Fruit fly (Drosophila melanogaster) whole organism, embryonic: Measurements from ENCODE around the gene Zif.
A peak's percentile ranks its signal among the peaks of the same experiment; 100 is the strongest.

ENCODE experiments used
- B-H1 ChIP-seq: fragments of 200-800 bp; sonication (Bioruptor generic); IDR thresholded peaks from 3 replicates; pipeline ENCODE4 v1.3.6; 2022; ENCODE audit warnings: missing biosample characterization, missing genetic modification characterization
- CG10565 ChIP-seq: fragments of 200-800 bp; sonication (Bioruptor generic); optimal IDR thresholded peaks from 3 replicates; lab custom pipeline; 2016; ENCODE audit warnings: missing biosample characterization, mild to moderate bottlenecking, missing genetic modification characterization
- CG12071 ChIP-seq: fragments of 200-800 bp; sonication (Bioruptor generic); optimal IDR thresholded peaks from 3 replicates; lab custom pipeline; 2018; ENCODE audit warnings: missing biosample characterization, mild to moderate bottlenecking, missing genetic modification characterization
- CG12219 ChIP-seq: fragments of 200-800 bp; sonication (Bioruptor generic); optimal IDR thresholded peaks from 3 replicates; lab custom pipeline; 2018; ENCODE audit warnings: missing biosample characterization, mild to moderate bottlenecking, missing genetic modification characterization
- CG1233 ChIP-seq: fragments of 200-800 bp; sonication (Bioruptor generic); optimal IDR thresholded peaks from 4 replicates; lab custom pipeline; 2018; ENCODE audit warnings: missing biosample characterization, mild to moderate bottlenecking, missing genetic modification characterization
- CG12744 ChIP-seq: fragments of 200-800 bp; sonication (Bioruptor generic); optimal IDR thresholded peaks from 2 replicates; lab custom pipeline; 2016; ENCODE audit warnings: missing biosample characterization, missing genetic modification characterization
- CG13287 ChIP-seq: fragments of 200-800 bp; sonication (Bioruptor generic); IDR thresholded peaks from 2 replicates; pipeline ENCODE4 v1.3.6; 2022; ENCODE audit warnings: missing biosample characterization, missing genetic modification characterization; ENCODE audit not compliant: partially characterized antibody
- CG14014 ChIP-seq: fragments of 200-800 bp; sonication (Bioruptor generic); IDR thresholded peaks from 2 replicates; pipeline ENCODE4 v1.3.6; 2022; ENCODE audit warnings: missing biosample characterization, missing genetic modification characterization
- CG16779 ChIP-seq: fragments of 200-800 bp; sonication (Bioruptor generic); IDR thresholded peaks from 2 replicates; pipeline ENCODE4 v1.3.6; 2022; ENCODE audit warnings: missing biosample characterization, missing genetic modification characterization
- CG3847 ChIP-seq: fragments of 200-800 bp; sonication (Bioruptor generic); IDR thresholded peaks from 2 replicates; pipeline ENCODE4 v1.3.6; 2022; ENCODE audit warnings: missing biosample characterization, missing genetic modification characterization
- CG42726 ChIP-seq: fragments of 200-800 bp; sonication (Bioruptor generic); IDR thresholded peaks from 2 replicates; pipeline ENCODE4 v1.3.6; 2022; ENCODE audit warnings: missing biosample characterization, missing genetic modification characterization; ENCODE audit not compliant: partially characterized antibody
- CG4328 ChIP-seq: fragments of 200-800 bp; sonication (Bioruptor generic); optimal IDR thresholded peaks from 3 replicates; lab custom pipeline; 2017; ENCODE audit warnings: missing biosample characterization, missing genetic modification reagents, missing genetic modification characterization
- CG5180 ChIP-seq: fragments of 200-800 bp; sonication (Bioruptor generic); optimal IDR thresholded peaks from 3 replicates; lab custom pipeline; 2017; ENCODE audit warnings: missing biosample characterization, missing genetic modification characterization, mild to moderate bottlenecking, moderate library complexity, missing genetic modification reagents
- CG5245 ChIP-seq: fragments of 200-800 bp; sonication (Bioruptor generic); optimal IDR thresholded peaks from 3 replicates; lab custom pipeline; 2016; ENCODE audit warnings: missing biosample characterization, missing genetic modification characterization
- CG5953 ChIP-seq: fragments of 200-800 bp; sonication (Bioruptor generic); IDR thresholded peaks from 2 replicates; pipeline ENCODE4 v1.3.6; 2022; ENCODE audit warnings: missing biosample characterization, missing genetic modification characterization
- CG6854 ChIP-seq: fragments of 200-800 bp; sonication (Bioruptor generic); optimal IDR thresholded peaks from 3 replicates; lab custom pipeline; 2017; ENCODE audit warnings: missing biosample characterization, mild to moderate bottlenecking, missing genetic modification characterization
- CG7372 ChIP-seq: fragments of 200-800 bp; sonication (Bioruptor generic); IDR thresholded peaks from 2 replicates; pipeline ENCODE4 v1.3.6; 2022; ENCODE audit warnings: missing biosample characterization, missing genetic modification characterization
- CG8388 ChIP-seq: fragments of 200-800 bp; sonication (Bioruptor generic); optimal IDR thresholded peaks from 2 replicates; lab custom pipeline; 2019; ENCODE audit warnings: missing biosample characterization, mild to moderate bottlenecking, missing genetic modification characterization, moderate library complexity
- CG8765 ChIP-seq: fragments of 200-800 bp; sonication (Bioruptor generic); IDR thresholded peaks from 2 replicates; pipeline ENCODE4 v1.3.6; 2022; ENCODE audit warnings: missing biosample characterization, missing genetic modification characterization
- CG9437 ChIP-seq: fragments of 200-800 bp; sonication (Bioruptor generic); optimal IDR thresholded peaks from 2 replicates; lab custom pipeline; 2018; ENCODE audit warnings: missing biosample characterization, mild to moderate bottlenecking, missing genetic modification characterization
- CG9727 ChIP-seq: fragments of 200-800 bp; sonication (Bioruptor generic); optimal IDR thresholded peaks from 3 replicates; lab custom pipeline; 2017; ENCODE audit warnings: missing biosample characterization, mild to moderate bottlenecking, missing genetic modification characterization
- D19B ChIP-seq: fragments of 200-800 bp; sonication (Bioruptor generic); optimal IDR thresholded peaks from 2 replicates; lab custom pipeline; 2017; ENCODE audit warnings: missing biosample characterization, mild to moderate bottlenecking, missing genetic modification characterization
- Doc2 ChIP-seq: fragments of 200-800 bp; sonication (Bioruptor generic); IDR thresholded peaks from 2 replicates; pipeline ENCODE4 v1.3.6; 2022; ENCODE audit warnings: missing biosample characterization, missing genetic modification characterization
- H15 ChIP-seq: fragments of 200-800 bp; sonication (Bioruptor generic); IDR thresholded peaks from 3 replicates; pipeline ENCODE4 v1.3.6; 2022; ENCODE audit warnings: missing biosample characterization, missing genetic modification characterization
- Lim3 ChIP-seq: fragments of 200-800 bp; sonication (Bioruptor generic); IDR thresholded peaks from 2 replicates; pipeline ENCODE4 v1.3.6; 2022; ENCODE audit warnings: missing biosample characterization, missing genetic modification characterization
- NK7.1 ChIP-seq: fragments of 200-800 bp; sonication (Bioruptor generic); optimal IDR thresholded peaks from 3 replicates; lab custom pipeline; 2016; ENCODE audit warnings: missing biosample characterization, missing genetic modification characterization
- Neu2 ChIP-seq: fragments of 200-800 bp; sonication (Bioruptor generic); optimal IDR thresholded peaks from 3 replicates; lab custom pipeline; 2016; ENCODE audit warnings: missing biosample characterization, missing genetic modification characterization, borderline replicate concordance
- Side ChIP-seq: fragments of 200-800 bp; sonication (Bioruptor generic); optimal IDR thresholded peaks from 2 replicates; lab custom pipeline; 2016; ENCODE audit warnings: missing biosample characterization, missing genetic modification characterization
- Sin3A ChIP-seq: fragments of >200 bp; optimal IDR thresholded peaks from 2 replicates; lab custom pipeline; 2018
- Taf1 ChIP-seq: fragments of 200-800 bp; sonication (Bioruptor generic); IDR thresholded peaks from 2 replicates; pipeline ENCODE4 v1.3.6; 2022; ENCODE audit warnings: missing biosample characterization, missing genetic modification characterization
- Xrp1 ChIP-seq: fragments of 200-800 bp; sonication (Bioruptor generic); IDR thresholded peaks from 2 replicates; pipeline ENCODE4 v1.3.6; 2022; ENCODE audit warnings: missing biosample characterization, missing genetic modification characterization
- ci ChIP-seq: fragments of 200-800 bp; sonication (Bioruptor generic); IDR thresholded peaks from 3 replicates; pipeline ENCODE4 v1.3.6; 2022; ENCODE audit warnings: missing biosample characterization, missing genetic modification characterization
- dm ChIP-seq: fragments of 200-800 bp; sonication (Bioruptor generic); optimal IDR thresholded peaks from 3 replicates; lab custom pipeline; 2016; ENCODE audit warnings: missing biosample characterization, missing genetic modification characterization
- ftz-f1 ChIP-seq: fragments of 200-800 bp; sonication (Bioruptor generic); optimal IDR thresholded peaks from 2 replicates; lab custom pipeline; 2016; ENCODE audit warnings: missing biosample characterization, missing genetic modification characterization
- gem ChIP-seq: fragments of 200-800 bp; sonication (Bioruptor generic); optimal IDR thresholded peaks from 2 replicates; lab custom pipeline; 2019; ENCODE audit warnings: missing biosample characterization, mild to moderate bottlenecking, missing genetic modification characterization, moderate library complexity
- hb ChIP-seq: fragments of 200-800 bp; sonication (Bioruptor generic); IDR thresholded peaks from 3 replicates; pipeline ENCODE4 v1.3.6; 2022; ENCODE audit warnings: missing biosample characterization, missing genetic modification characterization; ENCODE audit not compliant: partially characterized antibody
- knrl ChIP-seq: fragments of 200-800 bp; sonication (Bioruptor generic); IDR thresholded peaks from 3 replicates; pipeline ENCODE4 v1.3.6; 2022; ENCODE audit warnings: missing biosample characterization, missing genetic modification characterization; ENCODE audit not compliant: partially characterized antibody
- mirr ChIP-seq: fragments of 200-800 bp; sonication (Bioruptor generic); optimal IDR thresholded peaks from 3 replicates; lab custom pipeline; 2018; ENCODE audit warnings: missing biosample characterization, mild to moderate bottlenecking, missing genetic modification characterization
- repo ChIP-seq: fragments of 200-800 bp; sonication (Bioruptor generic); optimal IDR thresholded peaks from 2 replicates; lab custom pipeline; 2016; ENCODE audit warnings: missing biosample characterization, missing genetic modification characterization
- seq ChIP-seq: fragments of 200-800 bp; sonication (Bioruptor generic); IDR thresholded peaks from 2 replicates; pipeline ENCODE4 v1.3.6; 2022; ENCODE audit warnings: missing biosample characterization, missing genetic modification characterization
- sim ChIP-seq: fragments of 200-800 bp; sonication (Bioruptor generic); IDR thresholded peaks from 2 replicates; pipeline ENCODE4 v1.3.6; 2022; ENCODE audit warnings: missing biosample characterization, missing genetic modification characterization
- so ChIP-seq: fragments of 200-800 bp; sonication (Bioruptor generic); IDR thresholded peaks from 3 replicates; pipeline ENCODE4 v1.3.6; 2022; ENCODE audit warnings: missing biosample characterization, missing genetic modification characterization
- stc ChIP-seq: fragments of 200-800 bp; sonication (Bioruptor generic); IDR thresholded peaks from 2 replicates; pipeline ENCODE4 v1.3.6; 2022; ENCODE audit warnings: missing biosample characterization, missing genetic modification characterization
- sug ChIP-seq: fragments of 200-800 bp; optimal IDR thresholded peaks from 2 replicates; lab custom pipeline; 2019; ENCODE audit warnings: missing biosample characterization, mild to moderate bottlenecking, missing genetic modification characterization, moderate library complexity
- tin ChIP-seq: fragments of 200-800 bp; sonication (Bioruptor generic); optimal IDR thresholded peaks from 3 replicates; lab custom pipeline; 2016; ENCODE audit warnings: missing biosample characterization, missing genetic modification characterization
- tna ChIP-seq: fragments of 200-800 bp; sonication (Bioruptor generic); IDR thresholded peaks from 2 replicates; pipeline ENCODE4 v1.3.6; 2022; ENCODE audit warnings: missing biosample characterization, missing genetic modification characterization; ENCODE audit not compliant: partially characterized antibody
- trh ChIP-seq: fragments of 200-800 bp; sonication (Bioruptor generic); optimal IDR thresholded peaks from 2 replicates; lab custom pipeline; 2016; ENCODE audit warnings: missing biosample characterization, missing genetic modification characterization
- tup ChIP-seq: fragments of 200-800 bp; sonication (Bioruptor generic); optimal IDR thresholded peaks from 2 replicates; lab custom pipeline; 2016; ENCODE audit warnings: missing biosample characterization, mild to moderate bottlenecking, missing genetic modification characterization, moderate library complexity
- wor ChIP-seq: fragments of 200-800 bp; sonication (Bioruptor generic); IDR thresholded peaks from 2 replicates; pipeline ENCODE4 v1.3.6; 2022; ENCODE audit warnings: missing biosample characterization, missing genetic modification characterization
- zf30C ChIP-seq: fragments of 200-800 bp; sonication (Bioruptor generic); optimal IDR thresholded peaks from 3 replicates; lab custom pipeline; 2018; ENCODE audit warnings: missing biosample characterization, mild to moderate bottlenecking, missing genetic modification characterization

Gene Zif

dm6 chr3R:6427619-6428378 is 29.1 kb upstream of the Zif start (continued):
- TF ChIP-seq CG8388 (GFP tag; lab: Kevin White, UChicago) (peak; percentile 70), D19B (no peak), sim (GFP tag; lab: Robert Waterston, UW) (peak; percentile 53; the same call in 1 of the 2 replicates), CG7372 (peak; percentile 39), gem (tag; lab: Kevin White, UChicago) (peak; percentile 82), CG6854 (GFP tag; lab: Kevin White, UChicago) (no peak), wor (GFP tag; lab: Robert Waterston, UW) (peak; percentile 34; the same call in 1 of the 2 replicates), trh (GFP tag; lab: Kevin White, UChicago) (peak; percentile 32), CG10565 (GFP tag; lab: Kevin White, UChicago) (no peak), zf30C (peak; percentile 8), tup (GFP tag; lab: Kevin White, UChicago) (no peak), knrl (GFP tag; lab: Robert Waterston, UW) (no peak), CG5180 (peak; percentile 4), Sin3A (lab: Kevin White, UChicago) (no peak), CG13287 (GFP tag; lab: Robert Waterston, UW) (no peak), sug (no peak), CG12219 (GFP tag; lab: Kevin White, UChicago) (no peak), B-H1 (GFP tag; lab: Robert Waterston, UW) (peak; percentile 64), ftz-f1 (no peak), CG12071 (peak; percentile 52), CG5953 (GFP tag; lab: Robert Waterston, UW) (peak; percentile 64), CG4328 (GFP tag; lab: Kevin White, UChicago) (no peak), CG12744 (GFP tag; lab: Kevin White, UChicago) (peak; percentile 21), stc (peak; percentile 69), seq (peak; percentile 80), Side (GFP tag; lab: Kevin White, UChicago) (peak; percentile 36), CG14014 (GFP tag; lab: Robert Waterston, UW) (peak; percentile 38; the same call in 1 of the 2 replicates), dm (peak; percentile 23), Lim3 (GFP tag; lab: Robert Waterston, UW) (no peak), CG9437 (GFP tag; lab: Kevin White, UChicago) (peak; percentile 44), so (GFP tag; lab: Robert Waterston, UW) (peak; percentile 74; the same call in 1 of the 3 replicates), tin (peak; percentile 61), CG16779 (GFP tag; lab: Robert Waterston, UW) (0 out of 2 replicates have a peak, but pooled peaks have one; percentile 47), repo (GFP tag; lab: Kevin White, UChicago) (no peak), CG42726 (GFP tag; lab: Robert Waterston, UW) (no peak), tna (GFP tag; lab: Robert Waterston, UW) (no peak), Doc2 (GFP tag; lab: Robert Waterston, UW) (no peak), mirr (GFP tag; lab: Kevin White, UChicago) (no peak), CG9727 (GFP tag; lab: Kevin White, UChicago) (peak; percentile 81), H15 (GFP tag; lab: Robert Waterston, UW) (peak; percentile 44; the same call in 1 of the 3 replicates), hb (no peak), ci (GFP tag; lab: Robert Waterston, UW) (peak; percentile 87; the same call in 2 of the 3 replicates), CG1233 (GFP tag; lab: Kevin White, UChicago) (peak; percentile 49), NK7.1 (GFP tag; lab: Kevin White, UChicago) (peak; percentile 7), CG3847 (GFP tag; lab: Robert Waterston, UW) (0 out of 2 replicates have a peak, but pooled peaks have one; percentile 26), Taf1 (GFP tag; lab: Robert Waterston, UW) (0 out of 2 replicates have a peak, but pooled peaks have one; percentile 12), CG8765 (GFP tag; lab: Robert Waterston, UW) (no peak), CG5245 (GFP tag; lab: Kevin White, UChicago) (no peak), Xrp1 (peak; percentile 77), Neu2 (no peak)
